Worm (Caenorhabditis elegans): ENCODE results near the gene str-69.

The str-69 gene

DNA sequence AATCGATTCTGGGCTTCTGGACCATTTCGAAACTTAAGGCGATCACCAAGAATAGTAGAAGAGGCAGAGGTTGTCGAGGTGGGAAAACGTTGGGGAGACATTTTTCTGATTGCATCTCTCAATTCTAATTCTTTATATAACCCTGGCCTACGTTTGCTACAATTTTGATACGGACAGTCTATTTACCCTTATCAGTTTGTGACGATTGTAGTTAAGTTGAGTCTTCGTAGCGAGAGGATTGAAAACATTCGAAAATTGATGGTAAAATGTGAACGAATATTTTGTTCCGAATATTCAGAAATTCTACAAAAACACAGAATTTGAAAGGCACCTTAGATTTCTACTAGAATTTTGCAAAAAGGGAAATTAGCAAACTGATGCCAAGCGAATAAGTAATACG, 22.0 kb upstream of the str-69 start, which contains the start of gene Y73C8C.10:
TSS of gene Y73C8C.10 (minus strand) at position 101 of the 400 bp plus-strand sequence.
- TF ChIP-seq lin-32 (GFP tag; optimal IDR thresholded peaks at IDR 0.05) = no peak
- no peak for TF ChIP-seq ham-2 (GFP tag; optimal IDR thresholded peaks at IDR 0.05)
- no peak for TF ChIP-seq nhr-12 (tag; optimal IDR thresholded peaks at IDR 0.05)
- no peak for TF ChIP-seq blmp-1 (tag; optimal IDR thresholded peaks at IDR 0.05)
- TF ChIP-seq lsy-2 (tag; optimal IDR thresholded peaks at IDR 0.05) = no peak
- no peak for TF ChIP-seq cnd-1 (tag; optimal IDR thresholded peaks at IDR 0.05)
- TF ChIP-seq nhr-2 (tag; optimal IDR thresholded peaks at IDR 0.05) = no peak
- no peak for TF ChIP-seq zip-8 (tag; optimal IDR thresholded peaks at IDR 0.05)
- no peak for TF ChIP-seq elt-1 (tag; optimal IDR thresholded peaks at IDR 0.05; ENCODE audit: borderline replicate concordance, insufficient read depth)
- TF ChIP-seq snpc-4 (tag; optimal IDR thresholded peaks at IDR 0.05) = no peak
- no peak for TF ChIP-seq ces-1 (GFP tag; optimal IDR thresholded peaks at IDR 0.05)
- TF ChIP-seq ztf-11 (tag; optimal IDR thresholded peaks at IDR 0.05) = no peak
- no peak for TF ChIP-seq tbx-8 (GFP tag; optimal IDR thresholded peaks at IDR 0.05)
- TF ChIP-seq sptf-1 (tag; optimal IDR thresholded peaks at IDR 0.05) = no peak
- no peak for TF ChIP-seq M03D4.4 (tag; optimal IDR thresholded peaks at IDR 0.05)
- no peak for TF ChIP-seq bed-3 (GFP tag; optimal IDR thresholded peaks at IDR 0.05)
- TF ChIP-seq nhr-76 (tag; optimal IDR thresholded peaks at IDR 0.05) = no peak

DNA sequence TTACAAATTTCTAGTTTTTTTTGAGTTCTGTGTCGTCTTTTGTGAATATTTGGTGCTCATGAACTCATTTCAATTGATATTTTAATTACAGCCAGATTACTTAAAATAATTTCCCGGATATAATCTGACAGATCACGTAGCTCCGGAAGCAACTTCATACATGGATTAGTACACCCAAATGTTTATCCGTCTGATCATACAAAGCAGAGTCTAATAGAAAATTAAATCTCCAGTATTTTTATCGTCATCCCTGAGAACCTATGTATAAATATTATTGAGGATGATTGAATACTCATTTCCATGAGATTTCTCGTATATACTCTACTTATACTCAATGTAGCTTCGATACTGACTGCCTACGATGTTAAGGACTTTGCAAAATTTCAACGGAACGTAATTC, 19.2 kb upstream of the str-69 start, which contains the start of gene Y73C8C.12:
TSS of gene Y73C8C.12 (plus strand) at position 301 of the 400 bp plus-strand sequence.
- no peak for TF ChIP-seq M03D4.4 (tag; optimal IDR thresholded peaks at IDR 0.05)
- TF ChIP-seq lin-32 (GFP tag; optimal IDR thresholded peaks at IDR 0.05) = no peak
- no peak for TF ChIP-seq lin-13 (tag; optimal IDR thresholded peaks at IDR 0.05)
- TF ChIP-seq nhr-237 (tag; optimal IDR thresholded peaks at IDR 0.05) = no peak
- TF ChIP-seq sem-2 (GFP tag; optimal IDR thresholded peaks at IDR 0.05) = no peak
- TF ChIP-seq ceh-43 (GFP tag; optimal IDR thresholded peaks at IDR 0.05) = no peak
- TF ChIP-seq zip-8 (tag; optimal IDR thresholded peaks at IDR 0.05) = no peak
- no peak for TF ChIP-seq mls-2 (tag; optimal IDR thresholded peaks at IDR 0.05)
- no peak for TF ChIP-seq mab-5 (tag; optimal IDR thresholded peaks at IDR 0.05)
- no peak for TF ChIP-seq lsy-2 (tag; optimal IDR thresholded peaks at IDR 0.05)

DNA sequence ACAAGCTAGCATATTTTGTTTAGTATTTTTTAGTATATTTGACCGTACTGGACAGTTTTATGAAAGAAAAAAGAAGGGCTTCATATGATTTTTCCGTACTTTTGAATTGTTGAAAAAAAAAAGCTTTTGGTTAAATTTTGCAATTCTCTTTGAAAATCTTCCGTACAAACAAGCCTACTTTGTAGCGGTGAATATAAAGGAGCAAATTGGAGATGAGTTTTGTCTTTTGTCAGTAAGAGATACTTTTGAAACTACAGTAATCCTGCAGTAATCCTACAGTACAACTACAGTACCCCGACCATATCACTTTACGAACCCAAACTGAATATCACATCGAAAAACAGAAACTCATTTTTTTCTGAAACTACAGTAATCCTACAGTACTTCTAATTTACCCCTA, 16.7 kb upstream of the str-69 start:
- TF ChIP-seq elt-3 (tag; optimal IDR thresholded peaks at IDR 0.05) (no peak), lsy-2 (tag; optimal IDR thresholded peaks at IDR 0.05) (no peak), elt-1 (tag; optimal IDR thresholded peaks at IDR 0.05; ENCODE audit: borderline replicate concordance, insufficient read depth) (no peak), unc-62 (GFP tag; optimal IDR thresholded peaks at IDR 0.05) (no peak), lin-13 (tag; optimal IDR thresholded peaks at IDR 0.05) (no peak), nhr-76 (tag; optimal IDR thresholded peaks at IDR 0.05) (no peak), ceh-43 (GFP tag; optimal IDR thresholded peaks at IDR 0.05) (no peak), sptf-1 (tag; optimal IDR thresholded peaks at IDR 0.05) (no peak), unc-39 (tag; optimal IDR thresholded peaks at IDR 0.05) (no peak), flh-1 (GFP tag; optimal IDR thresholded peaks at IDR 0.05) (no peak), ceh-83 (GFP tag; optimal IDR thresholded peaks at IDR 0.05) (no peak)

DNA sequence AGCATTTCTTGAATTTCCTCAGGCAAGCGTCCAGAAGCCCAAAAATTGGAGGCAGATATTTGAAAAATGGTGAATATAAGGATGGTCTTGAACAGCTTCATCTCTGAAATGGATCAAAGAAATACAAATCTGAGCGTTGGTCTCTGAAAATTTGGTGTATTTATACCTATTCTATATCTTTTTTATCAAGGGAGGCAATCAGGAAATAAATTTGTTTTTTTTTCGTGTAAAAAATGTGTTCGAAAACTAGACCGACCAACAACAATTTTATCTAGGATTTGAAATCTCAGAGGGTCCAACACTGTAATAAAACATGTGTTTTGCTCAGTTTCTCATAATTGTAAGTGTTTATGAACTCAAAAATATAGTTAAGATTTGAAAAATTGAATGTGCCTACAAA, 16.0 kb upstream of the str-69 start, which contains the start of gene srt-56:
TSS of gene srt-56 (minus strand) at position 101 of the 400 bp plus-strand sequence.
- TF ChIP-seq ceh-39 (tag; optimal IDR thresholded peaks at IDR 0.05) (no peak), lin-32 (GFP tag; optimal IDR thresholded peaks at IDR 0.05) (no peak), lsy-2 (tag; optimal IDR thresholded peaks at IDR 0.05) (no peak), bed-3 (GFP tag; optimal IDR thresholded peaks at IDR 0.05) (no peak), sem-2 (GFP tag; optimal IDR thresholded peaks at IDR 0.05) (no peak), unc-62 (GFP tag; optimal IDR thresholded peaks at IDR 0.05) (no peak), zip-8 (tag; optimal IDR thresholded peaks at IDR 0.05) (no peak), nhr-76 (tag; optimal IDR thresholded peaks at IDR 0.05) (no peak), mls-2 (tag; optimal IDR thresholded peaks at IDR 0.05) (no peak), M03D4.4 (tag; optimal IDR thresholded peaks at IDR 0.05) (no peak)

DNA sequence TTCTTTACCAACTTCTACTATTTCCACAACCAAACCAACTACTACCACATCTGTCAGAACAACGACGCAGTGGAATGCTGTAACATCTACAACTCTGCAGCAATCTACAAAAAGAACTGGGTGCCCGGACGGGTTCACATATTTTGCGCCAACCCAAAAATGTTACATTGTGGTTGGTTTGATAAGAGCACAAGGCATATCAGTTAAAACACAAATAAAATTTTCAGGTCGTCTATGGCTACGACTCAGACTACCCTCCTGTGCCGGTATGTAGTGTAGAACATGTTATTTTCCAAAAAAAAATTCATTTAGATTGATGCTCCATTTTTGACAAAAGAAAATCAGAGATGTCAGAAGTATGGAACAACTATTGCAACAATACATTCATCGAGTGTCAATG, 13.5 kb upstream of the str-69 start:
- TF ChIP-seq drap-1 (GFP tag; optimal IDR thresholded peaks at IDR 0.05) = no peak
- TF ChIP-seq mep-1 (tag; optimal IDR thresholded peaks at IDR 0.05) = no peak
- TF ChIP-seq M03D4.4 (tag; optimal IDR thresholded peaks at IDR 0.05) = no peak
- no peak for TF ChIP-seq hlh-1 (tag; optimal IDR thresholded peaks at IDR 0.05)
- TF ChIP-seq elt-3 (tag; optimal IDR thresholded peaks at IDR 0.05) = no peak
- no peak for TF ChIP-seq ceh-43 (GFP tag; optimal IDR thresholded peaks at IDR 0.05)
- TF ChIP-seq blmp-1 (tag; optimal IDR thresholded peaks at IDR 0.05) = no peak
- TF ChIP-seq pha-4 (tag; optimal IDR thresholded peaks at IDR 0.05) = no peak
- no peak for TF ChIP-seq nhr-76 (tag; optimal IDR thresholded peaks at IDR 0.05)
- TF ChIP-seq flh-1 (GFP tag; optimal IDR thresholded peaks at IDR 0.05) = no peak

Measured in whole organism, mixed stage, embryonic.